Worm (Caenorhabditis elegans) whole organism, young adult: ENCODE measurements around the gene F58F12.1.

ENCODE experiments used
- B0019.2 ChIP-seq: fragments of 200-800 bp; sonication (Bioruptor generic); conservative IDR thresholded peaks from 2 replicates; pipeline ENCODE4 v1.3.6; 2022; ENCODE audit warnings: missing genetic modification reagents, missing genetic modification characterization, missing compliant biosample characterization
- D2030.7 ChIP-seq: fragments of 200-800 bp; sonication (Bioruptor generic); IDR thresholded peaks from 2 replicates; pipeline ENCODE4 v1.3.6; 2022; ENCODE audit warnings: missing genetic modification reagents, missing genetic modification characterization, missing compliant biosample characterization
- F10E7.11 ChIP-seq: sonication (generic microtip); optimal IDR thresholded peaks from 2 replicates; lab custom pipeline; 2017; ENCODE audit warnings: mild to moderate bottlenecking, missing genetic modification characterization, moderate library complexity, missing compliant biosample characterization
- F33H1.4 ChIP-seq: fragments of 200-800 bp; sonication (Bioruptor generic); IDR thresholded peaks from 2 replicates; pipeline ENCODE4 v1.3.6; 2022; ENCODE audit warnings: missing genetic modification reagents, missing genetic modification characterization, missing compliant biosample characterization
- F37B4.10 ChIP-seq: fragments of 200-800 bp; sonication (Bioruptor generic); IDR thresholded peaks from 2 replicates; pipeline ENCODE4 v1.3.6; 2022; ENCODE audit warnings: missing genetic modification characterization, missing compliant biosample characterization
- F39B2.1 ChIP-seq: fragments of 200-800 bp; sonication (Bioruptor generic); IDR thresholded peaks from 2 replicates; pipeline ENCODE4 v1.3.6; 2022; ENCODE audit warnings: missing genetic modification reagents, missing genetic modification characterization, missing compliant biosample characterization
- F52B5.7 ChIP-seq: sonication (generic microtip); optimal IDR thresholded peaks from 2 replicates; lab custom pipeline; 2016; ENCODE audit warnings: mild to moderate bottlenecking, missing genetic modification characterization, missing compliant biosample characterization
- F55B11.4 ChIP-seq: sonication (generic microtip); optimal IDR thresholded peaks from 2 replicates; lab custom pipeline; 2016; ENCODE audit warnings: missing compliant biosample characterization, missing genetic modification characterization, borderline replicate concordance; ENCODE audit not compliant: insufficient read depth
- F57C9.4 ChIP-seq: sonication (generic microtip); optimal IDR thresholded peaks from 2 replicates; lab custom pipeline; 2017; ENCODE audit warnings: mild to moderate bottlenecking, missing genetic modification characterization, missing compliant biosample characterization
- T26A5.8 ChIP-seq: sonication (generic microtip); optimal IDR thresholded peaks from 2 replicates; lab custom pipeline; 2016; ENCODE audit warnings: missing genetic modification characterization, missing compliant biosample characterization
- Y53F4B.3 ChIP-seq: fragments of 200-800 bp; sonication (Bioruptor generic); IDR thresholded peaks from 2 replicates; pipeline ENCODE4 v1.3.6; 2022; ENCODE audit warnings: missing genetic modification reagents, missing genetic modification characterization, missing compliant biosample characterization
- Y67H2A.10 ChIP-seq: fragments of 200-800 bp; sonication (Bioruptor generic); conservative IDR thresholded peaks from 2 replicates; pipeline ENCODE4 v1.3.6; 2022; ENCODE audit warnings: missing genetic modification reagents, missing genetic modification characterization, missing compliant biosample characterization
- ZK185.1 ChIP-seq: sonication (generic microtip); optimal IDR thresholded peaks from 2 replicates; lab custom pipeline; 2016; ENCODE audit warnings: mild to moderate bottlenecking, missing genetic modification characterization, missing compliant biosample characterization; ENCODE audit not compliant: poor library complexity, severe bottlenecking
- ama-1 ChIP-seq, 3 experiments: fragments of 150-350 bp in 1 of 3; sonication (generic microtip) in 2 of 3; optimal IDR thresholded peaks; 2 replicates each; lab custom pipeline; 2014 to 2018; ENCODE audit warnings: missing biosample characterization in 2 of 3, missing genetic modification characterization in 2 of 3, missing genetic modification reagents in 2 of 3
- aptf-2 ChIP-seq: fragments of 200-800 bp; sonication (Bioruptor generic); conservative IDR thresholded peaks from 2 replicates; pipeline ENCODE4 v1.3.6; 2022; ENCODE audit warnings: missing genetic modification reagents, missing genetic modification characterization, missing compliant biosample characterization
- cebp-1 ChIP-seq, 2 experiments: fragments of 200-800 bp in 1 of 2; sonication (Bioruptor generic) in 1 of 2; sonication (generic microtip) in 1 of 2; IDR thresholded peaks in 1 of 2; optimal IDR thresholded peaks in 1 of 2; 2 replicates each; pipeline versions ENCODE4 v1.3.6 to Lab custom; 2017 to 2022; ENCODE audit warnings: missing compliant biosample characterization in 2 of 2, missing genetic modification characterization in 2 of 2, mild to moderate bottlenecking in 1 of 2, missing genetic modification reagents in 1 of 2, moderate library complexity in 1 of 2
- cebp-2 ChIP-seq: fragments of 200-800 bp; sonication (Bioruptor generic); IDR thresholded peaks from 2 replicates; pipeline ENCODE4 v1.3.6; 2022; ENCODE audit warnings: missing genetic modification characterization, missing compliant biosample characterization
- ceh-58 ChIP-seq: fragments of 200-800 bp; sonication (Bioruptor generic); IDR thresholded peaks from 2 replicates; pipeline ENCODE4 v1.3.6; 2022; ENCODE audit warnings: missing genetic modification characterization, missing compliant biosample characterization
- chd-7 ChIP-seq: sonication (generic microtip); optimal IDR thresholded peaks from 2 replicates; lab custom pipeline; 2016; ENCODE audit warnings: mild to moderate bottlenecking, missing genetic modification characterization, moderate library complexity, missing compliant biosample characterization
- die-1 ChIP-seq: sonication (generic microtip); optimal IDR thresholded peaks from 2 replicates; lab custom pipeline; 2016; ENCODE audit warnings: missing genotype, mild to moderate bottlenecking, missing genetic modification characterization, missing compliant biosample characterization
- dpl-1 ChIP-seq: fragments of 150-350 bp; optimal IDR thresholded peaks from 2 replicates; lab custom pipeline; 2014; ENCODE audit warnings: missing biosample characterization, missing genetic modification reagents, missing genetic modification characterization
- egrh-3 ChIP-seq: fragments of 200-800 bp; sonication (Bioruptor generic); IDR thresholded peaks from 2 replicates; pipeline ENCODE4 v1.3.6; 2022; ENCODE audit warnings: missing genetic modification reagents, missing genetic modification characterization, missing compliant biosample characterization
- gei-17 ChIP-seq: fragments of 200-800 bp; sonication (Bioruptor generic); optimal IDR thresholded peaks from 2 replicates; lab custom pipeline; 2018; ENCODE audit warnings: mild to moderate bottlenecking, missing genetic modification characterization, missing compliant biosample characterization
- him-1 ChIP-seq: sonication (generic microtip); optimal IDR thresholded peaks from 2 replicates; lab custom pipeline; 2016; ENCODE audit warnings: missing genotype, missing genetic modification reagents, missing genetic modification characterization, missing compliant biosample characterization
- hlh-26 ChIP-seq: fragments of 200-800 bp; sonication (Bioruptor generic); conservative IDR thresholded peaks from 2 replicates; pipeline ENCODE4 v1.3.6; 2022; ENCODE audit warnings: missing genetic modification reagents, missing genetic modification characterization, missing compliant biosample characterization
- hmg-1.2 ChIP-seq: fragments of 200-800 bp; sonication (Bioruptor generic); IDR thresholded peaks from 2 replicates; pipeline ENCODE4 v1.3.6; 2022; ENCODE audit warnings: missing genetic modification reagents, missing genetic modification characterization, missing compliant biosample characterization
- lag-1 ChIP-seq: fragments of 200-800 bp; sonication (Bioruptor generic); IDR thresholded peaks from 2 replicates; pipeline ENCODE4 v1.3.6; 2022; ENCODE audit warnings: missing genetic modification reagents, missing genetic modification characterization, missing compliant biosample characterization
- let-526 ChIP-seq: fragments of 200-800 bp; sonication (Bioruptor generic); IDR thresholded peaks from 2 replicates; pipeline ENCODE4 v1.3.6; 2022; ENCODE audit warnings: missing genetic modification reagents, missing genetic modification characterization, missing compliant biosample characterization
- lin-26 ChIP-seq: fragments of 200-800 bp; sonication (Bioruptor generic); IDR thresholded peaks from 2 replicates; pipeline ENCODE4 v1.3.6; 2022; ENCODE audit warnings: missing genetic modification reagents, missing genetic modification characterization, missing compliant biosample characterization
- lin-35 ChIP-seq, 3 experiments: fragments of 150-350 bp in 2 of 3; sonication (generic microtip) in 1 of 3; optimal IDR thresholded peaks; 2 replicates each; lab custom pipeline; 2014 to 2018; ENCODE audit warnings: missing biosample characterization in 3 of 3, missing genetic modification characterization in 3 of 3, missing genetic modification reagents in 3 of 3
- lir-1 ChIP-seq: fragments of 200-800 bp; sonication (Bioruptor generic); conservative IDR thresholded peaks from 2 replicates; pipeline ENCODE4 v1.3.6; 2022; ENCODE audit warnings: missing genetic modification reagents, missing genetic modification characterization, missing compliant biosample characterization
- lsl-1 ChIP-seq: fragments of 200-800 bp; sonication (Bioruptor generic); optimal IDR thresholded peaks from 2 replicates; lab custom pipeline; 2018; ENCODE audit warnings: mild to moderate bottlenecking, missing genetic modification characterization, moderate library complexity, missing compliant biosample characterization
- mel-28 ChIP-seq: sonication (generic microtip); optimal IDR thresholded peaks from 2 replicates; lab custom pipeline; 2016; ENCODE audit warnings: borderline replicate concordance, mild to moderate bottlenecking, missing genetic modification characterization, missing compliant biosample characterization
- mes-4 ChIP-seq: sonication (generic microtip); optimal IDR thresholded peaks from 2 replicates; lab custom pipeline; 2016; ENCODE audit warnings: missing genotype, missing genetic modification characterization, missing compliant biosample characterization
- mxl-1 ChIP-seq: sonication (generic microtip); optimal IDR thresholded peaks from 2 replicates; lab custom pipeline; 2016; ENCODE audit warnings: missing genetic modification characterization, missing compliant biosample characterization
- nfya-1 ChIP-seq: sonication (generic microtip); optimal IDR thresholded peaks from 2 replicates; lab custom pipeline; 2017; ENCODE audit warnings: antibody characterized with exemption, missing compliant biosample characterization, missing genetic modification characterization, borderline replicate concordance; ENCODE audit not compliant: insufficient read depth
- nfya-2 ChIP-seq: fragments of 200-800 bp; sonication (Bioruptor generic); IDR thresholded peaks from 2 replicates; pipeline ENCODE4 v1.3.6; 2022; ENCODE audit warnings: missing genetic modification reagents, missing genetic modification characterization, missing compliant biosample characterization
- nfyb-1 ChIP-seq: fragments of 200-800 bp; sonication (Bioruptor generic); IDR thresholded peaks from 2 replicates; pipeline ENCODE4 v1.3.6; 2022; ENCODE audit warnings: missing genetic modification reagents, missing genetic modification characterization, missing compliant biosample characterization
- nhr-80 ChIP-seq: sonication (generic microtip); optimal IDR thresholded peaks from 2 replicates; lab custom pipeline; 2016; ENCODE audit warnings: missing genetic modification characterization, missing compliant biosample characterization
- nhr-90 ChIP-seq: sonication (generic microtip); optimal IDR thresholded peaks from 2 replicates; lab custom pipeline; 2016; ENCODE audit warnings: missing genotype, mild to moderate bottlenecking, missing genetic modification characterization, missing compliant biosample characterization
- pbrm-1 ChIP-seq: fragments of 200-800 bp; sonication (Bioruptor generic); IDR thresholded peaks from 2 replicates; pipeline ENCODE4 v1.3.6; 2022; ENCODE audit warnings: missing genetic modification reagents, missing genetic modification characterization, missing compliant biosample characterization
- somi-1 ChIP-seq: fragments of 200-800 bp; sonication (Bioruptor generic); optimal IDR thresholded peaks from 2 replicates; lab custom pipeline; 2018; ENCODE audit warnings: mild to moderate bottlenecking, missing genetic modification characterization, missing compliant biosample characterization
- tbp1 ChIP-seq: fragments of 200-800 bp; sonication (Bioruptor generic); optimal IDR thresholded peaks from 2 replicates; lab custom pipeline; 2018; ENCODE audit warnings: mild to moderate bottlenecking, missing genetic modification characterization, missing compliant biosample characterization
- zim-3 ChIP-seq: sonication (generic microtip); optimal IDR thresholded peaks from 2 replicates; lab custom pipeline; 2017; ENCODE audit warnings: mild to moderate bottlenecking, missing genetic modification characterization, moderate library complexity, missing compliant biosample characterization
- ztf-22 ChIP-seq: fragments of 200-800 bp; sonication (Bioruptor generic); optimal IDR thresholded peaks from 2 replicates; lab custom pipeline; 2018; ENCODE audit warnings: mild to moderate bottlenecking, missing genetic modification characterization, moderate library complexity, missing compliant biosample characterization
- ztf-26 ChIP-seq: sonication (generic microtip); optimal IDR thresholded peaks from 2 replicates; lab custom pipeline; 2017; ENCODE audit warnings: missing genetic modification characterization, missing compliant biosample characterization

Gene F58F12.1

DNA sequence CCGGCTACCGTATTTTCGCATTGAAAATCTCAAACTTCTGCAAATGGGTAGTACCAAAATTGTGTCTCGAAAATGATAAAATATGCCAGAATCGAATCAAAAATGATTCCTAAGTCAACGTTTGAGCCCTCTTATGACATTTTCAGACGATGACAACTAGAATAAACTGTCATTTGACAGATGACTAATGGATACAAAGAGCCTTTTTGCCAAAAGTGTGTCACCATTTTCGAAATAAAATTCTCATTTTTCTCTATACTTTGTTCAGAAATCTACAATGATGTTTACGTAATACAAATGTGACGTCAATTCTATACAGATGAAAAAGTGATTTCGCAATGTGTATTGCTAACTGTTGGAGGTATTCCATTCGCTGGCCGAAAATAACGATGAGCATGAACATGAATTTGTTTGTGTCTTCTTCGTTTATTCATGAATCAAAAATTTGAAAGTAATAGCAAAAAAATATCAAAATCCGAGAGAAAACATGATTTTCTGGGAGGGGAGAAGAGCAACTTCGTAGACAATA, 36.8 kb upstream of the F58F12.1 start (continued):
- TF ChIP-seq lag-1 (GFP tag; lab: Robert Waterston, UW), result 0 out of 2 replicates have a peak, but pooled peaks have one; percentile 44
- TF ChIP-seq nhr-90, result peak; percentile 13
- peak; percentile 80 for TF ChIP-seq gei-17 (GFP tag; lab: Kevin White, UChicago)
- peak; percentile 62 for TF ChIP-seq ztf-26 (tag; lab: Kevin White, UChicago)
- peak; percentile 85 for TF ChIP-seq F52B5.7 (tag; lab: Kevin White, UChicago)
- 0 out of 2 replicates have a peak, but pooled peaks have one; percentile 10 for TF ChIP-seq D2030.7 (GFP tag; lab: Robert Waterston, UW)
- TF ChIP-seq ceh-58 (GFP tag; lab: Robert Waterston, UW), result 0 out of 2 replicates have a peak, but pooled peaks have one; percentile 21
- TF ChIP-seq hmg-1.2 (GFP tag; lab: Robert Waterston, UW), result peak; percentile 42
- peak; percentile 93 for TF ChIP-seq chd-7 (tag; lab: Kevin White, UChicago)
- TF ChIP-seq lsl-1 (GFP tag; lab: Kevin White, UChicago), result no peak
- TF ChIP-seq F57C9.4 (tag; lab: Kevin White, UChicago), result peak; percentile 86
- TF ChIP-seq nfya-2 (GFP tag; lab: Robert Waterston, UW), result peak; percentile 81; the same call in 1 of the 2 replicates
- TF ChIP-seq zim-3, result peak; percentile 90
- peak; percentile 62; the same call in 1 of the 2 replicates for TF ChIP-seq lin-26
- no peak for TF ChIP-seq B0019.2
- peak; percentile 75 for TF ChIP-seq mel-28 (tag; lab: Kevin White, UChicago)
- TF ChIP-seq ZK185.1, result peak; percentile 86
- TF ChIP-seq Y53F4B.3 (GFP tag; lab: Robert Waterston, UW), result no peak
- peak; percentile 73; the same call in 1 of the 2 replicates for TF ChIP-seq pbrm-1 (GFP tag; lab: Robert Waterston, UW)
- peak; percentile 71 for TF ChIP-seq somi-1 (GFP tag; lab: Kevin White, UChicago)
- TF ChIP-seq Y67H2A.10 (GFP tag; lab: Robert Waterston, UW), result no peak
- TF ChIP-seq nhr-80 (tag; lab: Kevin White, UChicago), result peak; percentile 32
- no peak for TF ChIP-seq die-1 (tag; lab: Kevin White, UChicago)
- TF ChIP-seq hlh-26, result no peak
- peak; percentile 63 for TF ChIP-seq tbp1
- 0 out of 2 replicates have a peak, but pooled peaks have one; percentile 65 for TF ChIP-seq cebp-2 (GFP tag; lab: Robert Waterston, UW)
- no peak for TF ChIP-seq aptf-2
- TF ChIP-seq T26A5.8 (tag; lab: Kevin White, UChicago), result no peak
- no peak for TF ChIP-seq mxl-1 (tag; lab: Kevin White, UChicago)
- TF ChIP-seq F55B11.4 (tag; lab: Kevin White, UChicago), result no peak
- 0 out of 2 replicates have a peak, but pooled peaks have one; percentile 31 for TF ChIP-seq lir-1 (GFP tag; lab: Robert Waterston, UW)
- 0 out of 2 replicates have a peak, but pooled peaks have one; percentile 14 for TF ChIP-seq F37B4.10 (GFP tag; lab: Robert Waterston, UW)
- peak; percentile 3 for TF ChIP-seq him-1 (tag; lab: Kevin White, UChicago)
- TF ChIP-seq mes-4 (tag; lab: Kevin White, UChicago), result no peak
- TF ChIP-seq dpl-1, result no peak
- TF ChIP-seq F33H1.4 (GFP tag; lab: Robert Waterston, UW), result no peak
- peak in 1 of 3 experiments; percentile 60 for TF ChIP-seq lin-35 (GFP tag; optimal IDR thresholded peaks at IDR 0.05; lab: Kevin White, UChicago)
- TF ChIP-seq nfyb-1, result peak; percentile 95
- no peak for TF ChIP-seq F39B2.1 (GFP tag; lab: Robert Waterston, UW)
- peak; percentile 84 for TF ChIP-seq F10E7.11 (tag; lab: Kevin White, UChicago)
- TF ChIP-seq ztf-22 (GFP tag; lab: Kevin White, UChicago), result peak; percentile 35
- TF ChIP-seq ama-1 (optimal IDR thresholded peaks at IDR 0.05; lab: Kevin White, UChicago), result peak; percentile 96
- TF ChIP-seq ama-1 (GFP tag; optimal IDR thresholded peaks at IDR 0.05; lab: Kevin White, UChicago), result peak in 1 of 2 experiments; percentile 49
- no peak for TF ChIP-seq egrh-3 (GFP tag; lab: Robert Waterston, UW)
- TF ChIP-seq cebp-1 (GFP tag; IDR thresholded peaks at IDR 0.05; lab: Robert Waterston, UW), result peak; percentile 98
- TF ChIP-seq cebp-1 (tag; optimal IDR thresholded peaks at IDR 0.05; lab: Kevin White, UChicago), result peak; percentile 98
- no peak for TF ChIP-seq nfya-1 (tag; lab: Kevin White, UChicago)
- TF ChIP-seq let-526 (GFP tag; lab: Robert Waterston, UW), result peak; percentile 62; the same call in 1 of the 2 replicates
